Fruit fly (Drosophila melanogaster) whole organism, prepupa: ENCODE data around the gene CG14286.

Experiments used
- Blimp-1 ChIP-seq: fragments of 200-800 bp; sonication (Bioruptor generic); optimal IDR thresholded peaks from 3 replicates; lab custom pipeline; 2017; ENCODE audit warnings: missing biosample characterization, missing genetic modification characterization, mild to moderate bottlenecking, moderate library complexity, missing genetic modification reagents
- CG10669 ChIP-seq: fragments of 200-800 bp; sonication (Bioruptor generic); optimal IDR thresholded peaks from 3 replicates; lab custom pipeline; 2018; ENCODE audit warnings: missing biosample characterization, mild to moderate bottlenecking, missing genetic modification characterization, moderate library complexity
- CG15336 ChIP-seq: fragments of 200-800 bp; sonication (Bioruptor generic); IDR thresholded peaks from 2 replicates; pipeline ENCODE4 v1.3.6; 2022; ENCODE audit warnings: missing biosample characterization, missing genetic modification characterization
- CG1621 ChIP-seq: fragments of 200-800 bp; sonication (Bioruptor generic); optimal IDR thresholded peaks from 3 replicates; lab custom pipeline; 2018; ENCODE audit warnings: missing biosample characterization, mild to moderate bottlenecking, missing genetic modification characterization
- CG32006 ChIP-seq: fragments of 200-800 bp; sonication (Bioruptor generic); optimal IDR thresholded peaks from 3 replicates; lab custom pipeline; 2017; ENCODE audit warnings: missing biosample characterization, mild to moderate bottlenecking, missing genetic modification characterization
- CG3919 ChIP-seq: fragments of 200-800 bp; sonication (Bioruptor generic); optimal IDR thresholded peaks from 3 replicates; lab custom pipeline; 2016; ENCODE audit warnings: missing biosample characterization, missing genetic modification characterization
- CG4318 ChIP-seq: fragments of 200-800 bp; sonication (Bioruptor generic); optimal IDR thresholded peaks from 3 replicates; lab custom pipeline; 2017; ENCODE audit warnings: missing biosample characterization, mild to moderate bottlenecking, missing genetic modification characterization
- CG6163 ChIP-seq: fragments of 200-800 bp; sonication (Bioruptor generic); IDR thresholded peaks from 3 replicates; pipeline ENCODE4 v1.3.6; 2022; ENCODE audit warnings: missing biosample characterization, missing genetic modification characterization
- CG6792 ChIP-seq: fragments of 200-800 bp; sonication (Bioruptor generic); optimal IDR thresholded peaks from 3 replicates; lab custom pipeline; 2016; ENCODE audit warnings: missing biosample characterization, missing genetic modification characterization
- CG6854 ChIP-seq: fragments of 200-800 bp; sonication (Bioruptor generic); optimal IDR thresholded peaks from 2 replicates; lab custom pipeline; 2017; ENCODE audit warnings: missing biosample characterization, mild to moderate bottlenecking, missing genetic modification characterization
- CG7368 ChIP-seq: fragments of 200-800 bp; sonication (Bioruptor generic); optimal IDR thresholded peaks from 3 replicates; lab custom pipeline; 2016; ENCODE audit warnings: missing biosample characterization, missing genetic modification characterization
- CG8119 ChIP-seq: fragments of 200-800 bp; sonication (Bioruptor generic); IDR thresholded peaks from 3 replicates; pipeline ENCODE4 v1.3.6; 2022; ENCODE audit warnings: missing biosample characterization, missing genetic modification characterization
- CG8319 ChIP-seq: fragments of 200-800 bp; sonication (Bioruptor generic); optimal IDR thresholded peaks from 3 replicates; lab custom pipeline; 2016; ENCODE audit warnings: missing biosample characterization, missing genetic modification characterization
- CG8632 ChIP-seq: fragments of 200-800 bp; sonication (Bioruptor generic); optimal IDR thresholded peaks from 3 replicates; lab custom pipeline; 2016; ENCODE audit warnings: missing biosample characterization, missing genetic modification characterization
- Eip78C ChIP-seq: fragments of 200-800 bp; sonication (Bioruptor generic); peaks from one replicate; lab custom pipeline; 2016; ENCODE audit warnings: missing biosample characterization, missing genetic modification characterization
- Eip93F ChIP-seq: fragments of 200-800 bp; sonication (Bioruptor generic); optimal IDR thresholded peaks from 2 replicates; lab custom pipeline; 2016; ENCODE audit warnings: missing biosample characterization, mild to moderate bottlenecking, missing genetic modification characterization
- Ets21C ChIP-seq: fragments of 200-800 bp; sonication (Bioruptor generic); optimal IDR thresholded peaks from 3 replicates; lab custom pipeline; 2016; ENCODE audit warnings: missing biosample characterization, missing genetic modification characterization
- Ets96B ChIP-seq: fragments of 200-800 bp; optimal IDR thresholded peaks from 2 replicates; lab custom pipeline; 2019; ENCODE audit warnings: missing biosample characterization, mild to moderate bottlenecking, missing genetic modification characterization, moderate library complexity
- Hr39 ChIP-seq: fragments of 200-800 bp; sonication (Bioruptor generic); optimal IDR thresholded peaks from 2 replicates; lab custom pipeline; 2016; ENCODE audit warnings: missing biosample characterization, missing genetic modification characterization
- Lpt ChIP-seq: fragments of 200-800 bp; sonication (Bioruptor generic); optimal IDR thresholded peaks from 3 replicates; lab custom pipeline; 2016; ENCODE audit warnings: missing biosample characterization, missing genetic modification characterization
- Met ChIP-seq: fragments of 200-800 bp; sonication (Bioruptor generic); optimal IDR thresholded peaks from 3 replicates; lab custom pipeline; 2016; ENCODE audit warnings: missing biosample characterization, missing genetic modification characterization
- Sox102F ChIP-seq: fragments of 200-800 bp; sonication (Bioruptor generic); optimal IDR thresholded peaks from 2 replicates; lab custom pipeline; 2016; ENCODE audit warnings: missing biosample characterization, mild to moderate bottlenecking, missing genetic modification characterization
- acj6 ChIP-seq: fragments of 200-800 bp; sonication (Bioruptor generic); optimal IDR thresholded peaks from 3 replicates; lab custom pipeline; 2016; ENCODE audit warnings: missing biosample characterization, missing genetic modification characterization
- eg ChIP-seq: fragments of 200-800 bp; sonication (Bioruptor generic); IDR thresholded peaks from 3 replicates; pipeline ENCODE4 v1.3.6; 2022; ENCODE audit warnings: missing biosample characterization, missing genetic modification characterization
- esn ChIP-seq: fragments of 200-800 bp; sonication (Bioruptor generic); optimal IDR thresholded peaks from 2 replicates; lab custom pipeline; 2016; ENCODE audit warnings: missing biosample characterization, mild to moderate bottlenecking, missing genetic modification characterization, moderate library complexity
- fd85E ChIP-seq: fragments of 200-800 bp; sonication (Bioruptor generic); optimal IDR thresholded peaks from 3 replicates; lab custom pipeline; 2016; ENCODE audit warnings: missing biosample characterization, missing genetic modification characterization
- fkh ChIP-seq: fragments of 200-800 bp; sonication (Bioruptor generic); optimal IDR thresholded peaks from 3 replicates; lab custom pipeline; 2017; ENCODE audit warnings: missing biosample characterization, mild to moderate bottlenecking, missing genetic modification characterization, moderate library complexity
- lz ChIP-seq: fragments of 200-800 bp; sonication (Bioruptor generic); optimal IDR thresholded peaks from 3 replicates; lab custom pipeline; 2016; ENCODE audit warnings: missing biosample characterization, missing genetic modification characterization
- spab ChIP-seq: fragments of 200-800 bp; sonication (Bioruptor generic); optimal IDR thresholded peaks from 2 replicates; lab custom pipeline; 2017; ENCODE audit warnings: missing biosample characterization, mild to moderate bottlenecking, missing genetic modification characterization, missing genetic modification reagents
- svp ChIP-seq: fragments of 200-800 bp; sonication (Bioruptor generic); peaks from one replicate; lab custom pipeline; 2016; ENCODE audit warnings: missing biosample characterization, missing genetic modification characterization
- vri ChIP-seq: fragments of 200-800 bp; sonication (Bioruptor generic); optimal IDR thresholded peaks from 3 replicates; lab custom pipeline; 2016; ENCODE audit warnings: missing biosample characterization, mild to moderate bottlenecking, missing genetic modification characterization

CG14286 gene

dm6 chr3R:19031210-19031609 is 7.3 kb downstream of the CG14286 start, which contains the start of the genes Prp18 and CG6013 (continued):
- TF ChIP-seq lz (GFP tag; lab: Kevin White, UChicago) (no peak), CG15336 (GFP tag; lab: Robert Waterston, UW) (0 out of 2 replicates have a peak, but pooled peaks have one; percentile 25)

- TF ChIP-seq Ets96B, result no peak
- TF ChIP-seq Lpt, result no peak
- no peak for TF ChIP-seq Sox102F (GFP tag; lab: Kevin White, UChicago)
- 0 out of 3 replicates have a peak, but pooled peaks have one; percentile 22 for TF ChIP-seq eg (GFP tag; lab: Robert Waterston, UW)
- TF ChIP-seq CG8119 (GFP tag; lab: Robert Waterston, UW), result peak; percentile 19; the same call in 1 of the 3 replicates
- TF ChIP-seq Eip78C (GFP tag; lab: Kevin White, UChicago), result peak; percentile 37
- TF ChIP-seq CG8319 (GFP tag; lab: Kevin White, UChicago), result no peak
- TF ChIP-seq CG6854 (GFP tag; lab: Kevin White, UChicago), result peak; percentile 17
- TF ChIP-seq svp (GFP tag; lab: Kevin White, UChicago), result no peak
- TF ChIP-seq, all 60 proteins: peak for 4
Observed at dm6 chr3R:19033238-19033637, 9.3 kb downstream of the CG14286 start, which contains the start of gene CG6026. CG6026 (plus strand) TSS chr3R:19033538.

dm6 chr3R:19036521-19037142 is 12.7 kb downstream of the CG14286 start:
- no peak for TF ChIP-seq spab (GFP tag; lab: Kevin White, UChicago)
- peak; percentile 96 for TF ChIP-seq Blimp-1 (GFP tag; lab: Kevin White, UChicago)
- no peak for TF ChIP-seq esn (GFP tag; lab: Kevin White, UChicago)
- no peak for TF ChIP-seq fd85E (GFP tag; lab: Kevin White, UChicago)
- peak; percentile 31 for TF ChIP-seq Sox102F (GFP tag; lab: Kevin White, UChicago)
- peak; percentile 0 for TF ChIP-seq Met (GFP tag; lab: Kevin White, UChicago)
- no peak for TF ChIP-seq eg (GFP tag; lab: Robert Waterston, UW)
- TF ChIP-seq CG6854 (GFP tag; lab: Kevin White, UChicago), result peak; percentile 91
- TF ChIP-seq CG4318 (GFP tag; lab: Kevin White, UChicago), result no peak

- TF ChIP-seq Eip93F (GFP tag; lab: Kevin White, UChicago) (no peak), acj6 (GFP tag; lab: Kevin White, UChicago) (no peak), CG8632 (GFP tag; lab: Kevin White, UChicago) (no peak), CG7368 (GFP tag; lab: Kevin White, UChicago) (no peak), CG6854 (GFP tag; lab: Kevin White, UChicago) (no peak), lz (GFP tag; lab: Kevin White, UChicago) (no peak), CG3919 (GFP tag; lab: Kevin White, UChicago) (no peak), CG1621 (tag; lab: Kevin White, UChicago) (no peak), Ets21C (GFP tag; lab: Kevin White, UChicago) (no peak), CG6163 (GFP tag; lab: Robert Waterston, UW) (no peak)
- TF ChIP-seq, all 60 proteins: peak for 0
Observed at dm6 chr3R:19040685-19041084, 16.8 kb downstream of the CG14286 start.

DNA sequence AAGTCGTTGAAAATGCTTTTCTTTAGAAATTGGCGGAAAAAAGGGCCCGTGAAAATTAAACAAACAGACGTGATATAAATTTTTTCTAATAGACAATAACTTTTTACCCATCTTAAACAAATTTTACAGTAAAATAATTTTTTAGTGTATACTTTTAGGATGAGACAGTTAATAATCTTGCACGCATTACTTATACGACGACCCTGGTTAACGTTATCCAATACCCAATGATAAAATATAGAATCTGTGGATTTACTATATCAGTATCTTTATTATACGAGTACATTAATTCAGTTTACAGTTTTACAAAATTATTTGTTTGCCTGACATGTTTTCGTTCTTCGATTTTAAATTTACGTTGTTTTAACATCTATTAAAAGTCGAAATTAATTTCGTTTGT is 20.7 kb downstream of the CG14286 start:
- no peak for TF ChIP-seq CG32006
- no peak for TF ChIP-seq CG10669 (GFP tag; lab: Kevin White, UChicago)

dm6 chr3R:19051247-19051646 is 27.4 kb downstream of the CG14286 start:
- peak; percentile 67 for TF ChIP-seq vri (GFP tag; lab: Kevin White, UChicago)
- TF ChIP-seq spab (GFP tag; lab: Kevin White, UChicago), result no peak

- TF ChIP-seq fkh (GFP tag; lab: Kevin White, UChicago) (no peak), CG6792 (GFP tag; lab: Kevin White, UChicago) (no peak), Hr39 (no peak), Ets21C (GFP tag; lab: Kevin White, UChicago) (no peak)
Observed at dm6 chr3R:19052475-19052874, 28.6 kb downstream of the CG14286 start.
